Worm (Caenorhabditis elegans): ENCODE results near the gene ets-6.

The ets-6 gene

ce11 chrV:7609698-7610420 lies 29.5 kb upstream of the ets-6 start, which contains the start of the genes folt-3 and clec-214:
TSS of gene folt-3 (minus strand) at chrV:7609748.
TSS of gene clec-214 (plus strand) at chrV:7610370.
- no peak for TF ChIP-seq ets-7 (tag; optimal IDR thresholded peaks at IDR 0.05)

DNA sequence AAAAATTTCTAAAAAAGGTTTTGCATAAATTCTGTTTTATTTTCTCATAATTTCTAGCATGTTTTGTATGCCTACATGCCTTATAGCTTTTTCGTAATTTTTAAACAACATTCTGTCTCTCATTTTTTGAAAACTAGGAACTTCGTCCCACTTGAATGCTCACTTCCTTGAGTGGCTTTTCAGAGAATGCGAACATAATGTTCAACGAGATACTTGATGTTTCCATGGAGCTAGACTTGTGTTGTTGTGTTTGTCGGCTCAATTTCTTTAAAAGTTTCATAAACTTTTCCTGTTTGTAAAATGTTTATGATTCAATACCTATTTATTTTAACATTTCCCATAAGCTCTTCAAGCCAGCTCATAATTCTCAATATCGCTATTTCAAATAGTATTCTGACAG lies 24.5 kb upstream of the ets-6 start, which contains the start of gene clec-213:
TSS of gene clec-213 (plus strand) at position 301 of the 400 bp plus-strand sequence.
- TF ChIP-seq scrt-1 (GFP tag; IDR thresholded peaks at IDR 0.05) (no peak), ama-1 (optimal IDR thresholded peaks at IDR 0.05) (no peak), sea-1 (GFP tag; conservative IDR thresholded peaks at IDR 0.05) (no peak), tbx-11 (GFP tag; IDR thresholded peaks at IDR 0.05) (no peak), ceh-13 (GFP tag; optimal IDR thresholded peaks at IDR 0.05) (no peak), F13C5.2 (tag; optimal IDR thresholded peaks at IDR 0.05) (no peak), ets-7 (tag; optimal IDR thresholded peaks at IDR 0.05) (no peak), ceh-36 (tag; optimal IDR thresholded peaks at IDR 0.05) (no peak), hmg-4 (GFP tag; optimal IDR thresholded peaks at IDR 0.05) (no peak), aly-1 (tag; optimal IDR thresholded peaks at IDR 0.05) (no peak), tbx-37 (GFP tag; conservative IDR thresholded peaks at IDR 0.05) (no peak), flt-1 (GFP tag; IDR thresholded peaks at IDR 0.05) (no peak), tra-4 (tag; optimal IDR thresholded peaks at IDR 0.05) (no peak), hnd-1 (tag; optimal IDR thresholded peaks at IDR 0.05) (no peak), hmbx-1 (tag; optimal IDR thresholded peaks at IDR 0.05) (no peak), B0310.2 (tag; optimal IDR thresholded peaks at IDR 0.05) (no peak), pes-1 (GFP tag; IDR thresholded peaks at IDR 0.05) (no peak)

DNA sequence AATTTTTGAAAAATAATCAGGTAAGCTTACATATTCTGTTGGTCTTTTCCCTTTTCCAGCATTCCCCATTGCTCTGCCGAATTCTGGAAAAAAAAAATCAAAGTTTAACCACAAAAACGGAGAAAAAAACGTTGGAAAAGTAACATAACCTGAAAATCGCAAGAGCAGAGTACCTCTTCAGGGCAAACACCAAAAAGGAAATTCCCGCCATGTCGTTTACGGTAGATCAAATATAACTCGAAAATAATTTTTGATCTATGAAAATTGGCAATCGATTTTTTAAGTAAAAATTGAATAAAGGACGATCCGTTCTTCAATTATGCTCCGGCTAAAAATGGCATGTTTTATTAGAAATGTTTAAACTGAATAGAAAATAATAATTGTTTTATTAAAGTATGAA lies 23.1 kb upstream of the ets-6 start, which contains the start of gene C50E3.11:
TSS of gene C50E3.11 (minus strand) at position 83 of the 400 bp plus-strand sequence.
- no peak for TF ChIP-seq F13C5.2 (tag; optimal IDR thresholded peaks at IDR 0.05)
- TF ChIP-seq tra-4 (tag; optimal IDR thresholded peaks at IDR 0.05) = no peak
- TF ChIP-seq aly-1 (tag; optimal IDR thresholded peaks at IDR 0.05) = no peak
- TF ChIP-seq tbx-37 (GFP tag; conservative IDR thresholded peaks at IDR 0.05) = no peak
- TF ChIP-seq hnd-1 (tag; optimal IDR thresholded peaks at IDR 0.05) = no peak
- no peak for TF ChIP-seq tbx-11 (GFP tag; IDR thresholded peaks at IDR 0.05)
- no peak for TF ChIP-seq ceh-13 (GFP tag; optimal IDR thresholded peaks at IDR 0.05)
- TF ChIP-seq ama-1 (optimal IDR thresholded peaks at IDR 0.05) = no peak
- no peak for TF ChIP-seq sea-1 (GFP tag; conservative IDR thresholded peaks at IDR 0.05)
- no peak for TF ChIP-seq pes-1 (GFP tag; IDR thresholded peaks at IDR 0.05)
- TF ChIP-seq ceh-36 (tag; optimal IDR thresholded peaks at IDR 0.05) = no peak
- TF ChIP-seq scrt-1 (GFP tag; IDR thresholded peaks at IDR 0.05) = no peak
- TF ChIP-seq flt-1 (GFP tag; IDR thresholded peaks at IDR 0.05) = no peak
- no peak for TF ChIP-seq B0310.2 (tag; optimal IDR thresholded peaks at IDR 0.05)
- no peak for TF ChIP-seq hmbx-1 (tag; optimal IDR thresholded peaks at IDR 0.05)
- TF ChIP-seq hmg-4 (GFP tag; optimal IDR thresholded peaks at IDR 0.05) = no peak
- no peak for TF ChIP-seq ets-7 (tag; optimal IDR thresholded peaks at IDR 0.05)

ce11 chrV:7601443-7601842 lies 21.1 kb upstream of the ets-6 start, which contains the start of gene scl-26:
TSS of gene scl-26 (minus strand) at chrV:7601543.
- no peak for TF ChIP-seq aly-1 (tag; optimal IDR thresholded peaks at IDR 0.05)
- TF ChIP-seq ama-1 (optimal IDR thresholded peaks at IDR 0.05) = no peak
- TF ChIP-seq hmbx-1 (tag; optimal IDR thresholded peaks at IDR 0.05) = no peak
- no peak for TF ChIP-seq ceh-36 (tag; optimal IDR thresholded peaks at IDR 0.05)
- no peak for TF ChIP-seq tbx-11 (GFP tag; IDR thresholded peaks at IDR 0.05)
- TF ChIP-seq sea-1 (GFP tag; conservative IDR thresholded peaks at IDR 0.05) = no peak
- TF ChIP-seq scrt-1 (GFP tag; IDR thresholded peaks at IDR 0.05) = no peak
- no peak for TF ChIP-seq B0310.2 (tag; optimal IDR thresholded peaks at IDR 0.05)
- no peak for TF ChIP-seq tbx-37 (GFP tag; conservative IDR thresholded peaks at IDR 0.05)
- no peak for TF ChIP-seq ceh-13 (GFP tag; optimal IDR thresholded peaks at IDR 0.05)
- no peak for TF ChIP-seq ets-7 (tag; optimal IDR thresholded peaks at IDR 0.05)
- TF ChIP-seq flt-1 (GFP tag; IDR thresholded peaks at IDR 0.05) = no peak
- TF ChIP-seq pes-1 (GFP tag; IDR thresholded peaks at IDR 0.05) = no peak
- no peak for TF ChIP-seq hnd-1 (tag; optimal IDR thresholded peaks at IDR 0.05)
- TF ChIP-seq tra-4 (tag; optimal IDR thresholded peaks at IDR 0.05) = no peak
- no peak for TF ChIP-seq hmg-4 (GFP tag; optimal IDR thresholded peaks at IDR 0.05)
- TF ChIP-seq F13C5.2 (tag; optimal IDR thresholded peaks at IDR 0.05) = no peak

DNA sequence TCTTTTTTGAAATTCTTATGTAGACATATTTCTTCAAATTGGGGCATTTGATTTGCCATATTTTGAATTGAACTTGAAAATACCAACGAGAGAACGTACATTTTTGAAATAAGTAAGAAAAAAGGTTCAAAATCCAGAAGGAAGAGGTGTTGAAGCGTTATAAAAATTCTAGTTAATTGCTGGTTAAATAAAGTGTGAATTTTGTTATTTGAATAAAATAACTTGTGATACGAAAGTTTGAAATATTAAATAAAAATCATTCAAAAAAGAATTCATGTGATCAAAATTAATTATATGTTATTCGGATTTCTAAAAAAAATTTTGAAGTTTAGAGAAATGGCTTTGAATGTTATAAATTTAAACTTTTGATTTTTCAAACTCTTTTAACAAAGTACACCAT lies 19.8 kb upstream of the ets-6 start, which contains the start of gene C50E3.9:
TSS of gene C50E3.9 (minus strand) at position 101 of the 400 bp plus-strand sequence.
- TF ChIP-seq sea-1 (GFP tag; conservative IDR thresholded peaks at IDR 0.05) (no peak), hnd-1 (tag; optimal IDR thresholded peaks at IDR 0.05) (no peak), ceh-13 (GFP tag; optimal IDR thresholded peaks at IDR 0.05) (no peak), ama-1 (optimal IDR thresholded peaks at IDR 0.05) (no peak), ets-7 (tag; optimal IDR thresholded peaks at IDR 0.05) (no peak)

- TF ChIP-seq ama-1 (optimal IDR thresholded peaks at IDR 0.05) (no peak), hmbx-1 (tag; optimal IDR thresholded peaks at IDR 0.05) (no peak), flt-1 (GFP tag; IDR thresholded peaks at IDR 0.05) (no peak), tra-4 (tag; optimal IDR thresholded peaks at IDR 0.05) (no peak), tbx-37 (GFP tag; conservative IDR thresholded peaks at IDR 0.05) (no peak), aly-1 (tag; optimal IDR thresholded peaks at IDR 0.05) (no peak), pes-1 (GFP tag; IDR thresholded peaks at IDR 0.05) (no peak), scrt-1 (GFP tag; IDR thresholded peaks at IDR 0.05) (no peak), B0310.2 (tag; optimal IDR thresholded peaks at IDR 0.05) (no peak), ets-7 (tag; optimal IDR thresholded peaks at IDR 0.05) (no peak), ceh-13 (GFP tag; optimal IDR thresholded peaks at IDR 0.05) (no peak)
These were observed 17.9 kb upstream of the ets-6 start, which contains the start of gene C50E3.7 for ce11 chrV:7598269-7598668. TSS of gene C50E3.7 (minus strand) at chrV:7598369.

ce11 chrV:7595132-7595531 lies 14.8 kb upstream of the ets-6 start:
- TF ChIP-seq tbx-37 (GFP tag; conservative IDR thresholded peaks at IDR 0.05) = no peak
- TF ChIP-seq hmg-4 (GFP tag; optimal IDR thresholded peaks at IDR 0.05) = no peak
- no peak for TF ChIP-seq ceh-13 (GFP tag; optimal IDR thresholded peaks at IDR 0.05)
- TF ChIP-seq ceh-36 (tag; optimal IDR thresholded peaks at IDR 0.05) = no peak
- no peak for TF ChIP-seq pes-1 (GFP tag; IDR thresholded peaks at IDR 0.05)
- TF ChIP-seq flt-1 (GFP tag; IDR thresholded peaks at IDR 0.05) = no peak
- TF ChIP-seq tbx-11 (GFP tag; IDR thresholded peaks at IDR 0.05) = no peak
- TF ChIP-seq ets-7 (tag; optimal IDR thresholded peaks at IDR 0.05) = no peak
